Worm (Caenorhabditis elegans) whole organism, mixed stage, embryonic: ENCODE data around the gene F20A1.6.
A peak's percentile ranks its signal among the peaks of the same experiment; 100 is the strongest.

Experiments used
- M03D4.4 ChIP-seq: sonication (generic microtip); optimal IDR thresholded peaks from 2 replicates; lab custom pipeline; 2017; ENCODE audit warnings: mild to moderate bottlenecking, missing genetic modification characterization, missing compliant biosample characterization
- bed-3 ChIP-seq: fragments of 200-800 bp; sonication (Bioruptor generic); optimal IDR thresholded peaks from 3 replicates; lab custom pipeline; 2018; ENCODE audit warnings: mild to moderate bottlenecking, missing genetic modification characterization, moderate library complexity, missing compliant biosample characterization
- blmp-1 ChIP-seq: fragments of 150-350 bp; optimal IDR thresholded peaks from 2 replicates; lab custom pipeline; 2014; ENCODE audit warnings: missing biosample characterization, missing genetic modification characterization
- ceh-39 ChIP-seq: fragments of 150-350 bp; optimal IDR thresholded peaks from 2 replicates; lab custom pipeline; 2014; ENCODE audit warnings: missing biosample characterization, missing genetic modification characterization
- ceh-43 ChIP-seq: fragments of 200-800 bp; sonication (Bioruptor generic); optimal IDR thresholded peaks from 2 replicates; lab custom pipeline; 2018; ENCODE audit warnings: mild to moderate bottlenecking, missing genetic modification characterization, moderate library complexity, missing compliant biosample characterization
- ceh-83 ChIP-seq: fragments of 200-800 bp; sonication (Bioruptor generic); optimal IDR thresholded peaks from 2 replicates; lab custom pipeline; 2018; ENCODE audit warnings: mild to moderate bottlenecking, missing genetic modification characterization, missing compliant biosample characterization
- ces-1 ChIP-seq: fragments of 150-350 bp; optimal IDR thresholded peaks from 2 replicates; lab custom pipeline; 2014; ENCODE audit warnings: missing biosample characterization, missing genetic modification reagents, missing genetic modification characterization
- drap-1 ChIP-seq: fragments of 200-800 bp; sonication (Bioruptor generic); optimal IDR thresholded peaks from 3 replicates; lab custom pipeline; 2018; ENCODE audit warnings: mild to moderate bottlenecking, missing genetic modification characterization, missing compliant biosample characterization
- elt-1 ChIP-seq: sonication (generic microtip); optimal IDR thresholded peaks from 2 replicates; lab custom pipeline; 2017; ENCODE audit warnings: missing genetic modification characterization, mild to moderate bottlenecking, missing compliant biosample characterization, antibody characterized with exemption, moderate library complexity, borderline replicate concordance; ENCODE audit not compliant: insufficient read depth
- elt-3 ChIP-seq: fragments of 150-350 bp; optimal IDR thresholded peaks from 2 replicates; lab custom pipeline; 2014; ENCODE audit warnings: missing biosample characterization, missing genetic modification characterization
- flh-1 ChIP-seq: fragments of 200-800 bp; sonication (Bioruptor generic); optimal IDR thresholded peaks from 2 replicates; lab custom pipeline; 2018; ENCODE audit warnings: mild to moderate bottlenecking, missing genetic modification characterization, moderate library complexity, missing compliant biosample characterization
- ham-2 ChIP-seq: fragments of 200-800 bp; sonication (Bioruptor generic); optimal IDR thresholded peaks from 2 replicates; lab custom pipeline; 2018; ENCODE audit warnings: mild to moderate bottlenecking, missing genetic modification characterization, missing compliant biosample characterization
- hlh-1 ChIP-seq: fragments of 150-350 bp; optimal IDR thresholded peaks from 2 replicates; lab custom pipeline; 2014; ENCODE audit warnings: missing biosample characterization, missing genetic modification reagents, missing genetic modification characterization
- lin-13 ChIP-seq: fragments of 150-350 bp; optimal IDR thresholded peaks from 2 replicates; lab custom pipeline; 2014; ENCODE audit warnings: missing biosample characterization, missing genetic modification characterization
- lin-32 ChIP-seq: fragments of 200-800 bp; sonication (Bioruptor generic); optimal IDR thresholded peaks from 2 replicates; lab custom pipeline; 2018; ENCODE audit warnings: mild to moderate bottlenecking, missing genetic modification characterization, missing compliant biosample characterization
- lsy-2 ChIP-seq: fragments of 150-350 bp; optimal IDR thresholded peaks from 2 replicates; lab custom pipeline; 2014; ENCODE audit warnings: missing biosample characterization, missing genetic modification characterization
- mab-5 ChIP-seq: fragments of 150-350 bp; optimal IDR thresholded peaks from 2 replicates; lab custom pipeline; 2014; ENCODE audit warnings: missing biosample characterization, missing genetic modification characterization
- mep-1 ChIP-seq: fragments of 150-350 bp; optimal IDR thresholded peaks from 2 replicates; lab custom pipeline; 2017; ENCODE audit warnings: missing biosample characterization, missing genetic modification reagents, missing genetic modification characterization, inconsistent platforms
- mls-2 ChIP-seq: sonication (generic microtip); optimal IDR thresholded peaks from 2 replicates; lab custom pipeline; 2016; ENCODE audit warnings: mild to moderate bottlenecking, missing genetic modification characterization, moderate library complexity, missing compliant biosample characterization
- nhr-12 ChIP-seq: fragments of 150-350 bp; optimal IDR thresholded peaks from 2 replicates; lab custom pipeline; 2014; ENCODE audit warnings: missing biosample characterization, missing genetic modification characterization
- nhr-2 ChIP-seq: fragments of 150-350 bp; optimal IDR thresholded peaks from 2 replicates; lab custom pipeline; 2014; ENCODE audit warnings: missing biosample characterization, missing genetic modification characterization
- nhr-237 ChIP-seq: fragments of 150-350 bp; optimal IDR thresholded peaks from 2 replicates; lab custom pipeline; 2014; ENCODE audit warnings: missing biosample characterization, missing genetic modification characterization
- nhr-28 ChIP-seq: fragments of 150-350 bp; optimal IDR thresholded peaks from 2 replicates; lab custom pipeline; 2014; ENCODE audit warnings: missing biosample characterization, missing genetic modification characterization
- nhr-76 ChIP-seq: sonication (generic microtip); optimal IDR thresholded peaks from 2 replicates; lab custom pipeline; 2017; ENCODE audit warnings: missing biosample characterization, missing genetic modification characterization
- pha-4 ChIP-seq: fragments of 150-350 bp; optimal IDR thresholded peaks from 2 replicates; lab custom pipeline; 2018; ENCODE audit warnings: missing biosample characterization, missing genetic modification reagents, missing genetic modification characterization
- snpc-4 ChIP-seq: fragments of 150-350 bp; optimal IDR thresholded peaks from 2 replicates; lab custom pipeline; 2014; ENCODE audit warnings: missing biosample characterization, missing genetic modification characterization
- unc-120 ChIP-seq: sonication (generic microtip); optimal IDR thresholded peaks from 2 replicates; lab custom pipeline; 2017; ENCODE audit warnings: missing genetic modification characterization, missing compliant biosample characterization; ENCODE audit not compliant: poor library complexity, severe bottlenecking
- unc-39 ChIP-seq: fragments of 150-350 bp; optimal IDR thresholded peaks from 2 replicates; lab custom pipeline; 2014; ENCODE audit warnings: missing biosample characterization, missing genetic modification characterization
- unc-62 ChIP-seq: fragments of 150-350 bp; optimal IDR thresholded peaks from 2 replicates; lab custom pipeline; 2014; ENCODE audit warnings: missing biosample characterization, missing genetic modification reagents, missing genetic modification characterization
- zip-8 ChIP-seq: fragments of 150-350 bp; optimal IDR thresholded peaks from 2 replicates; lab custom pipeline; 2014; ENCODE audit warnings: missing biosample characterization, missing genetic modification characterization
- ztf-11 ChIP-seq: fragments of 150-350 bp; optimal IDR thresholded peaks from 2 replicates; lab custom pipeline; 2014; ENCODE audit warnings: missing biosample characterization, missing genetic modification characterization

Gene F20A1.6

ce11 chrV:7005964-7006363, 21.0 kb downstream of the F20A1.6 start, which contains the start of gene spig-10:
Gene spig-10, plus strand, starts transcription at chrV:7006264.
- no peak for TF ChIP-seq pha-4
- no peak for TF ChIP-seq hlh-1 (tag; lab: Kevin White, UChicago)
- TF ChIP-seq zip-8 (tag; lab: Kevin White, UChicago), result no peak
- TF ChIP-seq ztf-11 (tag; lab: Kevin White, UChicago), result no peak
- no peak for TF ChIP-seq lsy-2 (tag; lab: Kevin White, UChicago)
- no peak for TF ChIP-seq lin-32 (GFP tag; lab: Kevin White, UChicago)
- no peak for TF ChIP-seq nhr-237
- no peak for TF ChIP-seq ceh-83
- TF ChIP-seq nhr-76 (tag; lab: Kevin White, UChicago), result no peak
- TF ChIP-seq bed-3 (GFP tag; lab: Kevin White, UChicago), result no peak
- no peak for TF ChIP-seq M03D4.4 (tag; lab: Kevin White, UChicago)
- no peak for TF ChIP-seq elt-3 (tag; lab: Kevin White, UChicago)
- TF ChIP-seq nhr-2 (tag; lab: Kevin White, UChicago), result no peak
- no peak for TF ChIP-seq drap-1 (GFP tag; lab: Kevin White, UChicago)
- no peak for TF ChIP-seq mep-1 (tag; lab: Kevin White, UChicago)
- no peak for TF ChIP-seq unc-62

- no peak for TF ChIP-seq unc-39 (tag; lab: Kevin White, UChicago)
- TF ChIP-seq nhr-2 (tag; lab: Kevin White, UChicago), result no peak
- TF ChIP-seq snpc-4 (tag; lab: Kevin White, UChicago), result no peak
- TF ChIP-seq nhr-237, result no peak
- TF ChIP-seq lsy-2 (tag; lab: Kevin White, UChicago), result no peak
- TF ChIP-seq elt-3 (tag; lab: Kevin White, UChicago), result no peak
- TF ChIP-seq nhr-12, result no peak
- no peak for TF ChIP-seq drap-1 (GFP tag; lab: Kevin White, UChicago)
- no peak for TF ChIP-seq ham-2 (GFP tag; lab: Kevin White, UChicago)
- TF ChIP-seq nhr-76 (tag; lab: Kevin White, UChicago), result no peak
Measured at ce11 chrV:7003850-7004249, 23.1 kb downstream of the F20A1.6 start, which contains the start of gene srab-4. Gene srab-4, plus strand, starts transcription at chrV:7004150.

- TF ChIP-seq ceh-39 (tag; lab: Kevin White, UChicago) (no peak), zip-8 (tag; lab: Kevin White, UChicago) (peak; percentile 71)
Measured at ce11 chrV:7000734-7001133, 26.2 kb downstream of the F20A1.6 start.

ce11 chrV:6998303-6998884, 28.6 kb downstream of the F20A1.6 start, which contains the start of gene nhr-42:
Gene nhr-42, plus strand, starts transcription at chrV:6998819.
- TF ChIP-seq elt-1 (tag; lab: Kevin White, UChicago) (no peak), nhr-12 (no peak), ceh-39 (tag; lab: Kevin White, UChicago) (no peak), ceh-43 (GFP tag; lab: Kevin White, UChicago) (no peak), pha-4 (no peak), unc-120 (no peak)

- TF ChIP-seq zip-8 (tag; lab: Kevin White, UChicago) (peak; percentile 22), snpc-4 (tag; lab: Kevin White, UChicago) (no peak)
- TF ChIP-seq, all 35 proteins: peak for 1
Measured at ce11 chrV:6997041-6997552, 29.9 kb downstream of the F20A1.6 start, which contains the start of gene nhr-107. Gene nhr-107, minus strand, starts transcription at chrV:6997091.

ce11 chrV:6993999-6994398, 33.0 kb downstream of the F20A1.6 start:
- TF ChIP-seq M03D4.4 (tag; lab: Kevin White, UChicago) (no peak), ztf-11 (tag; lab: Kevin White, UChicago) (no peak), nhr-2 (tag; lab: Kevin White, UChicago) (no peak), mls-2 (tag; lab: Kevin White, UChicago) (no peak), hlh-1 (tag; lab: Kevin White, UChicago) (no peak), nhr-237 (no peak), zip-8 (tag; lab: Kevin White, UChicago) (no peak), unc-62 (no peak), blmp-1 (tag; lab: Kevin White, UChicago) (no peak), ceh-43 (GFP tag; lab: Kevin White, UChicago) (no peak), ces-1 (no peak), ceh-83 (no peak), lin-13 (tag; lab: Kevin White, UChicago) (no peak), nhr-28 (tag; lab: Kevin White, UChicago) (no peak), elt-1 (tag; lab: Kevin White, UChicago) (no peak), lsy-2 (tag; lab: Kevin White, UChicago) (no peak), mab-5 (tag; lab: Kevin White, UChicago) (no peak), nhr-12 (no peak), flh-1 (GFP tag; lab: Kevin White, UChicago) (no peak)
